Fruit fly (Drosophila melanogaster): Measurements from ENCODE around the gene kek1.

DNA sequence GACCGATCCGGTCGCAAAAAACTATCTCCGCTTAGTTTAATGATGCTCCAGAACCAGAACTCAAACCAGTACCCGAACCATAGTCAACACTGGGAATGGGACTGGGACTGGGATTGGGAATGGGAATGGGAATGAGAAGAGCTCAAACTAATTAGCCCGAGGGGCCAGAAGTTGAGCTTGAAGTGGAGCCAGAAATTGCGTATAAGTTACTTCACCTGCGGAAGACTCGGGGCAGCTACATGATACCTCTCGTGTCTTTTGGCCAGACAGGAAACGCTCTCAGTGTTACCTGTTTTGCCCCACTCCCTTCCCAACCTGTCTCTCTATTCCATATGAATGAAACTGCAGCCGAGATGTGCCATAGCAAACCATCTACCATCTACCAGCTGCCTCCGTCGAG is 1.6 kb upstream of the kek1 start:
- no peak for TF ChIP-seq Sin3A (optimal IDR thresholded peaks at IDR 0.05)
- TF ChIP-seq psq (optimal IDR thresholded peaks at IDR 0.05), result no peak
